Worm (Caenorhabditis elegans) whole organism, L4/young adult: Measurements from ENCODE around the gene bath-41.

Source experiments
- W03F9.2 ChIP-seq: fragments of 150-350 bp; optimal IDR thresholded peaks from 2 replicates; lab custom pipeline; 2014; ENCODE audit warnings: missing biosample characterization, missing genetic modification characterization
- dao-5 ChIP-seq: sonication (generic microtip); optimal IDR thresholded peaks from 2 replicates; lab custom pipeline; 2016; ENCODE audit warnings: missing genotype, missing genetic modification characterization, moderate library complexity, missing compliant biosample characterization
- him-1 ChIP-seq: sonication (generic microtip); optimal IDR thresholded peaks from 2 replicates; lab custom pipeline; 2016; ENCODE audit warnings: missing genotype, missing genetic modification reagents, missing genetic modification characterization, missing compliant biosample characterization

DNA sequence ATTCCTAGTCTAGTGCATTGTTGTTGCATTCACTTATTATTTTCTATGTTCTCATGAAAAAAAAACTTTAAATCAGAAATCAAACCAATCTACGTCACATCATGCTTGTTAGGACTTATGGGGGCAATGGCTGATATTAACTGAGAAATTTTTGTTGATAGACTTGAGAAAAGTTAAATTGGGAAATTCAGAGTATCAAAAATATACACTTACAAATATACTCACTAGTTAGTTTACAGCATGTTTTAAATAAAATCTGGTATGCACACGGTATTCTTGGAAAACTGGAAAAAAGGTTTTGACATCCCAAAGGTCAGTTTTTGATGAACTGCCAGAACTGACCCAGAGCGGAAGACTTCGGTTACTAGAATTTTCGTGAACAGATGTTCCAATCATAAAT is 41.1 kb downstream of the bath-41 start:
- TF ChIP-seq him-1 (no peak), W03F9.2 (tag; lab: Kevin White, UChicago) (no peak), dao-5 (tag; lab: Kevin White, UChicago) (no peak)
